Worm (Caenorhabditis elegans) whole organism, L1 larva: ENCODE measurements around the gene Y22D7AL.1.

Experiments used
- mdl-1 ChIP-seq, 2 experiments: fragments of 150-350 bp; optimal IDR thresholded peaks; 2 replicates each; lab custom pipeline; 2014 to 2017; ENCODE audit warnings: missing biosample characterization in 2 of 2, missing genetic modification characterization in 2 of 2, inconsistent platforms in 1 of 2
- mep-1 ChIP-seq: fragments of 150-350 bp; optimal IDR thresholded peaks from 2 replicates; lab custom pipeline; 2014; ENCODE audit warnings: missing biosample characterization, missing genetic modification characterization
- nhr-12 ChIP-seq: sonication (generic microtip); optimal IDR thresholded peaks from 2 replicates; lab custom pipeline; 2017; ENCODE audit warnings: missing biosample characterization, missing genetic modification characterization

ce11 chrIII:1673320-1673719 is 21.0 kb downstream of the Y22D7AL.1 start:
- TF ChIP-seq mdl-1 (tag; optimal IDR thresholded peaks at IDR 0.05; lab: Kevin White, UChicago) (no peak), nhr-12 (no peak), mep-1 (no peak)
